Worm (Caenorhabditis elegans) whole organism, midembryonic: ENCODE data around the gene snt-1.
"Not testable (repeated sequence)": the region's sequence is repeated elsewhere in the genome, so short reads cannot be mapped to it uniquely, and the experiment has no call there.

Experiments
- T22C8.4 ChIP-seq: fragments of 200-800 bp; sonication (Bioruptor generic); IDR thresholded peaks from 2 replicates; pipeline ENCODE4 v1.3.6; 2022; ENCODE audit warnings: missing genetic modification characterization, missing compliant biosample characterization
- cog-1 ChIP-seq: sonication (generic microtip); optimal IDR thresholded peaks from 2 replicates; lab custom pipeline; 2016; ENCODE audit warnings: missing genetic modification characterization, missing compliant biosample characterization
- flt-1 ChIP-seq: fragments of 200-800 bp; sonication (Bioruptor generic); IDR thresholded peaks from 2 replicates; pipeline ENCODE4 v1.3.6; 2022; ENCODE audit warnings: missing genetic modification characterization, missing compliant biosample characterization
- klf-2 ChIP-seq: fragments of 200-800 bp; sonication (Bioruptor generic); conservative IDR thresholded peaks from 2 replicates; pipeline ENCODE4 v1.3.6; 2022; ENCODE audit warnings: missing genetic modification reagents, missing genetic modification characterization, missing compliant biosample characterization
- med-1 ChIP-seq: sonication (generic microtip); optimal IDR thresholded peaks from 2 replicates; lab custom pipeline; 2017; ENCODE audit warnings: missing genetic modification characterization, mild to moderate bottlenecking, missing compliant biosample characterization, antibody characterized with exemption, missing genetic modification reagents; ENCODE audit not compliant: insufficient read depth
- ref-1 ChIP-seq: fragments of 200-800 bp; sonication (Bioruptor generic); conservative IDR thresholded peaks from 2 replicates; pipeline ENCODE4 v1.3.6; 2022; ENCODE audit warnings: missing genetic modification reagents, missing genetic modification characterization, missing compliant biosample characterization
- tab-1 ChIP-seq: fragments of 200-800 bp; sonication (Bioruptor generic); IDR thresholded peaks from 2 replicates; pipeline ENCODE4 v1.3.6; 2022; ENCODE audit warnings: missing genetic modification characterization, missing compliant biosample characterization
- ztf-23 ChIP-seq: fragments of 200-800 bp; sonication (Bioruptor generic); IDR thresholded peaks from 2 replicates; pipeline ENCODE4 v1.3.6; 2022; ENCODE audit warnings: missing genetic modification reagents, missing genetic modification characterization, missing compliant biosample characterization
- ztf-29 ChIP-seq: fragments of 200-800 bp; sonication (Bioruptor generic); IDR thresholded peaks from 2 replicates; pipeline ENCODE4 v1.3.6; 2022; ENCODE audit warnings: missing genetic modification reagents, missing genetic modification characterization, missing compliant biosample characterization

Gene snt-1

DNA sequence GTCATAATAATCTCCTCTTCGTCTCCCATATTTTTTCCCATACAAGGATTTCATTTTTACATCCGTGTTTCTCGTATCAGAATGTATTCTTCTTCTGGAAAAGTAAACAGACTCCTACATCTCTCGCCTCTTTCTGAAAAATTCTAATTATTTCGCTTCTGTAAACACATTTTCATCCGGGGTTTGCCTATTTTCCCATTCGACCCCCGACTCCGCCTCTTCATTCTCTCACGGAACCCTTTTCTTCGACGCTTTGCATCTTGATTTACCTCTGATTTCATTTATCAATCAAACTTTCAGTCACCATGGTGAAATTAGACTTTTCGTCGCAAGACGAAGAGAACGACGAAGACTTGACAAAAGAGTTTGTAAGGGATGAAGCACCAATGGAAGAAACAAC lies at the start of gene snt-1:
Gene snt-1, plus strand, starts transcription at position 301 of the 400 bp plus-strand sequence.
- TF ChIP-seq tab-1 (GFP tag; lab: Robert Waterston, UW), result no peak
- no peak for TF ChIP-seq flt-1
- TF ChIP-seq klf-2, result no peak
- TF ChIP-seq ztf-29 (GFP tag; lab: Robert Waterston, UW), result no peak
- no peak for TF ChIP-seq ztf-23 (GFP tag; lab: Robert Waterston, UW)
- no peak for TF ChIP-seq ref-1
- no peak for TF ChIP-seq cog-1 (tag; lab: Kevin White, UChicago)
- no peak for TF ChIP-seq med-1
- TF ChIP-seq T22C8.4, result no peak

DNA sequence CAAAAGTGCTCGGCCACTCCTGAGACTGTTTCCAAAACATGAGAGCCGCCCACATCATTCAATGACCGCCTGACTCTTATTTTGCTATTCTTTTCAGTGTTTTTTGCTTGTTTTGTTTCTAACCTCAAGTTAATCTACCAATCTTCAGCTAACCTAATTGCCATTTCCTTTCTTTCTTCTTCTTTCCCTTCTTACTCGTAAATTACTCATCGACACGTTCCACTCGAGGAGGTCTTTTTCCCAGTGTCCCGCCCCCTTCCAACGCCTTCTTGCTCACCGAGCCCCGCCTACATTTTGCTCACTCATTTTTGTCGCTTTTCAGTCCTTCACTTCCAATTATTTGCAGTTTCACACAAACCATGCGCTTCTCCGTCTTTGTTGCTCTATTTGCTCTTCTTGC lies 46.0 kb upstream of the snt-1 start, which contains the start of gene nlp-50:
Gene nlp-50, plus strand, starts transcription at position 301 of the 400 bp plus-strand sequence.
- TF ChIP-seq ztf-29 (GFP tag; lab: Robert Waterston, UW) (no peak), cog-1 (tag; lab: Kevin White, UChicago) (no peak), tab-1 (GFP tag; lab: Robert Waterston, UW) (no peak), ref-1 (no peak), flt-1 (no peak), ztf-23 (GFP tag; lab: Robert Waterston, UW) (no peak), klf-2 (no peak), T22C8.4 (no peak), med-1 (no peak)

DNA sequence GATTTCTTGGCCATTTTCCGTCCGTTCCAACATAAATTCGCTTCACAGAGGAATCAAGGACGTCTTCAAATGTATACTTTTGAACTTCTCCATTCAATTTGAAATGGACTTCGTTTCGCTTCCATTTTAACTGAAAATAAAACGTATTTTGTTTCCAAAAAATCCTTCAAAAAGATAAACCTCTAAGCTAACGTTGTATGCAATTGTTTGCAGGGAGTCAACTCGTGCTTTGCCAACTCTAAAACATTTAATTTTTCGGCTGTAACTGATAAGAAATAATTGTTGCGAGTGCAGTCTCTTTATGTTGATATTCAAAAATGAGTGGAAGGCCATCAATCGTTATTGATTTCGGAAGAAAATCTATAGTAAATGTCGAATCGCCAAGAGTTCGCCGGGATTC lies 42.7 kb upstream of the snt-1 start, which contains the start of gene F41G3.18:
Gene F41G3.18, plus strand, starts transcription at position 301 of the 400 bp plus-strand sequence.
- TF ChIP-seq T22C8.4 (no peak), ztf-29 (GFP tag; lab: Robert Waterston, UW) (no peak), cog-1 (tag; lab: Kevin White, UChicago) (no peak), ref-1 (no peak), ztf-23 (GFP tag; lab: Robert Waterston, UW) (no peak), tab-1 (GFP tag; lab: Robert Waterston, UW) (no peak), klf-2 (no peak), med-1 (no peak), flt-1 (no peak)

DNA sequence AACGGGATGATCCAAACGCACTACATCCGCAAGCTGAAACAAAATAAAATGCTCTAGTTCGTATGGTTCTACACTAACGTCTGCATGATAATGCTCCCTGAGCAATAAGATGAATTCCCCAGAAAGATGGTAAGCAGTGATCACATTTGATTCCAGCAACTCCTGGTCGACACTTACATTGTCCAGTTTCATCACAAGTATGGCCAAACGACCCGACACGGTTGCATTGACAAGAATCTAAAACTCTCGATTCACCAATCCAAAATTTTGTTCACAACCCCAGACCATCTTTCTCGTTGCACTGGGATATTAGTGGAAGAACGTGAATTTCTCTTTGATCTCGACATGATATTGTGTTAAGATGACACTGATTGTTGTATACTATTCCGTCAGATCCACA lies 40.7 kb upstream of the snt-1 start:
- no peak for TF ChIP-seq ref-1
- no peak for TF ChIP-seq klf-2
- no peak for TF ChIP-seq med-1
- no peak for TF ChIP-seq ztf-29 (GFP tag; lab: Robert Waterston, UW)
- no peak for TF ChIP-seq tab-1 (GFP tag; lab: Robert Waterston, UW)
- no peak for TF ChIP-seq ztf-23 (GFP tag; lab: Robert Waterston, UW)
- TF ChIP-seq cog-1 (tag; lab: Kevin White, UChicago), result no peak
- TF ChIP-seq flt-1, result no peak
- TF ChIP-seq T22C8.4, result no peak

DNA sequence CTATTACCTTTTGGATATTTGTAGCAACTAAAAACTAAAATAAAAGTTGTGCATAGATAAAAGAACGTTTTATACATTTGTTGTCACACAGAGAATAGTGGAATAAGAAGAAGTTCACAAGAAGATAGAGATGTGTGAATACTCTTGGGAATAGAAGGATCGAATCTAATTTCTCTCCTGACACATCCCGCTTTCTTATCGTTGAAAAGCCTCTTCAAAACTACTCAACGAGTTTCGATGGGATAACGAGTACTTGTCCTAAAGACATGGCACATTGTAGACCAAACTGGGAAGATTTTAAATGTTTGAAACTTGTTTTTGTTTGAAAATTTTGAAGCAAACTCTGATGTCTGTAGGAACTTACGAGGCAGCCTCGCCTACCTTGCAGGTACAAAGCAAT lies 38.3 kb upstream of the snt-1 start:
- TF ChIP-seq T22C8.4 (no peak), cog-1 (tag; lab: Kevin White, UChicago) (no peak), ref-1 (no peak), ztf-23 (GFP tag; lab: Robert Waterston, UW) (no peak)

DNA sequence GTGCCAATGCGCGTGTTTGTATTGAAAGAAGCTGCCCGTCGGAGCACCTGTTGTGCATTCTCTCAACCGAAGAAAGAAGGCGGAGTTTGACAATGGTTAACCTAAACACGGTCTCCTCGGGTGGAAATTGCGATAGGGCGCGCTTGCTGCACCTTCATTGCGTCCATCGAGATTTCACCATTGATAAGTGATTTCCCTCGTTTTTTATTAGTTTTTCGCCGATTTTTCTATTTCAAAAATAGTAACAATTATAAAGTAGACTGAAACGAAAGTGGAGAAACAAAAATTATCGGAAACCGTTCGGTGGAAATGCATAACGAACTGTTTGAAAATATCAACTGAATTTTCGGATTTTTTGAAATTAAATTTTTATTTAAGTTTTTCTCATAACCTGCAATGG lies 35.7 kb upstream of the snt-1 start, which contains the start of gene agr-1:
Gene agr-1, minus strand, starts transcription at position 101 of the 400 bp plus-strand sequence.
- not testable (repeated sequence) for TF ChIP-seq flt-1; klf-2; ztf-29 (GFP tag; lab: Robert Waterston, UW)

DNA sequence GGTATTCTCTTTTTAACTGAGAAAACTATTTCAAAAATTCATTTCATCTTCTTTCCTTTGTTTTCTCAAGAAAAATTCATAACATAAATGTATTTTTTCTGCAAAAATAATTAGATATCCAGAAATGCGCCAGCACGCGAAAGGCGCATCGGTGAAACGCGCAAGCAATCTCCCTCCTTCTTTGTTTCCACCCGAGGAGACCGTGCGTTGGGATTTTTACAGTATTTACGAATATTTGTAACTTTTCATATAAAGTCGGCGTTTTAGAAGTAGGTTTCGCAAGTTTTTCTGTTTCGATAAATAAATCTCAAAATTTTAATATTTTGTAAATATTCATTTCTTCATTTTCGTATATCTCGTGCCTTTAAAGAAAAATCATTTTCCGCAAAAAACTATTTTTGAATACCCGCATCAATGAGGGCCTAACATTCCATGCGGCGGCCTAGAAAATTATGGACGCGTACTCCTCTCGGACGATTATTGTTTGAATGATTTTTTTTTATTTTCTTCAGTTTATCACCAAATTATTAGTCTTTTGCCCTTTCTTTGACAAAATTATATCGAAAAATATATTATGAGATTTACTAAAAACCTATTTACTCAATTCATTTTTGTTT lies 34.2 kb upstream of the snt-1 start, which contains the start of gene ssup-72:
Gene ssup-72, plus strand, starts transcription at position 181 of the 617 bp plus-strand sequence.
- TF ChIP-seq flt-1 (no peak), ztf-29 (GFP tag; lab: Robert Waterston, UW) (no peak), ref-1 (no peak), klf-2 (no peak), med-1 (peak; percentile 6), T22C8.4 (no peak), cog-1 (tag; lab: Kevin White, UChicago) (no peak), tab-1 (GFP tag; lab: Robert Waterston, UW) (no peak), ztf-23 (GFP tag; lab: Robert Waterston, UW) (peak; percentile 67)

DNA sequence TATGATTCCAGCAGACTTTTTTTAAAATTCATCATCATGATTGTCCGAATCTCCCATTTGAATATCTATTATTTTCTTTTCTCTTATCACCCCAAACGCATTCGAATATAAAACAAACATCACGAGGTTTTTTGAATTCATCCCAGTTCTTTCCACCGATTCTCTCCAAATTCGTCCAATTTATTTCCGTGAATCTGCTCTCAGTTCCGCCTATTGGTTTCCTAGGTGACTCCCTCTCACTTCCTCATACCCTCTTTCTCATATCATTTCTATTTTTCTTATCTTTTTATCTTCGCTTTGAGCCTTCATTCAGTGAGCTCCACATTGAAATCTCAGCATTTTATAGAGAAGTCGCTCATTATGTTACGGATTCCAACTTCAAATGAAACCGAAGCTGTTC lies 31.7 kb upstream of the snt-1 start, which contains the start of gene T13C2.7:
Gene T13C2.7, plus strand, starts transcription at position 301 of the 400 bp plus-strand sequence.
- TF ChIP-seq cog-1 (tag; lab: Kevin White, UChicago), result no peak
- TF ChIP-seq ztf-23 (GFP tag; lab: Robert Waterston, UW), result no peak
- no peak for TF ChIP-seq T22C8.4
- no peak for TF ChIP-seq tab-1 (GFP tag; lab: Robert Waterston, UW)
- TF ChIP-seq ref-1, result no peak
- no peak for TF ChIP-seq ztf-29 (GFP tag; lab: Robert Waterston, UW)
- no peak for TF ChIP-seq med-1
- TF ChIP-seq klf-2, result no peak
- no peak for TF ChIP-seq flt-1

DNA sequence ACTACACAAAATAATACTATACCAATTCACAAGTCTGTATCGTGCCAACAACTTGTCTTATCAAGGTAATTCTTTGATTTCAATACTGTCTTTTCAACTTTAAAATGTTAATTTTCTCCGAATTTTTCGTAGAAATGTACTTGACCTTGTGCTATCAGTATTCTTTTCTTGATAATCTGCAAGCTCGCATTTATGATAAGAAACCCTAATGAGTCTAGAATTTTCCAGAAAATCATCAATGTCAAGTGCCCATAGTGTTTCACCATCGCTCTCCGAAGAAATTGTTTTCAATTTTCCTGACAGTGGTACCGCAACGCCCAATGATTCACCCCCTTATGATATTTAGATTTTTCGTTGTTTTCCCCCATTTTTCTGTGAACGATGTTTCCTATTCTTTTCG lies 29.5 kb upstream of the snt-1 start:
- TF ChIP-seq klf-2 (no peak), cog-1 (tag; lab: Kevin White, UChicago) (no peak), flt-1 (no peak), T22C8.4 (no peak), ztf-29 (GFP tag; lab: Robert Waterston, UW) (no peak), ref-1 (no peak), med-1 (no peak), ztf-23 (GFP tag; lab: Robert Waterston, UW) (no peak), tab-1 (GFP tag; lab: Robert Waterston, UW) (no peak)

DNA sequence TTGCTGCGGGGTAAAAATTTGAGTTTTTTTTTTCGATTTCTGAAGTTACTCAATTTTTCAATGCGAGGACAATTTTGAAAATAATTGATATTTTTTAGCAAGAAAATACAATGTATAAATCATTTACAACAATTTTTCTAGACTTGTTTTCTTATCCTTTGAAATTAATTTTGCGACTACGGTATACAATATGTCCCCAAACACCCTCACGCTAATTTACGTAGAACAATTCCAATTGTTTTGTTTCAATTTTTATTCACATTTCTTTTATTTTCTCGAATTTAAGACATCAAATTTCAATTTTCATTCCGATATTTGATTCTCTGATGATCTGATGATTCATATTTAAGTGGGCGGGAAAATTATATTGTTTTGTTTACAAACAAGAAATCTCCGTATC lies 28.8 kb upstream of the snt-1 start:
- TF ChIP-seq tab-1 (GFP tag; lab: Robert Waterston, UW) (no peak), flt-1 (no peak), med-1 (no peak), T22C8.4 (no peak), ref-1 (no peak), ztf-29 (GFP tag; lab: Robert Waterston, UW) (no peak), ztf-23 (GFP tag; lab: Robert Waterston, UW) (no peak), cog-1 (tag; lab: Kevin White, UChicago) (no peak), klf-2 (no peak)
